Fruit fly (Drosophila melanogaster): ENCODE results near the gene Uxs.

The Uxs gene

dm6 chr3L:8153206-8153996 lies 27.3 kb upstream of the Uxs start (continued):
- TF ChIP-seq Gug (GFP tag; IDR thresholded peaks at IDR 0.05), result 0 out of 4 replicates have a peak, but pooled peaks have one; percentile 10
- no peak for TF ChIP-seq shn (GFP tag; optimal IDR thresholded peaks at IDR 0.05)
- no peak for TF ChIP-seq D19B (GFP tag; optimal IDR thresholded peaks at IDR 0.05)
- TF ChIP-seq emc (GFP tag; optimal IDR thresholded peaks at IDR 0.05), result no peak
- TF ChIP-seq slou (GFP tag; optimal IDR thresholded peaks at IDR 0.05), result no peak
- TF ChIP-seq CG13424 (tag; optimal IDR thresholded peaks at IDR 0.05), result peak; percentile 65
- TF ChIP-seq CG5180 (GFP tag; optimal IDR thresholded peaks at IDR 0.05), result peak; percentile 49
- TF ChIP-seq CG17361 (GFP tag; IDR thresholded peaks at IDR 0.05), result 0 out of 3 replicates have a peak, but pooled peaks have one; percentile 29
- no peak for TF ChIP-seq CkIIα-i1 (GFP tag; IDR thresholded peaks at IDR 0.05)
- TF ChIP-seq caup (GFP tag; optimal IDR thresholded peaks at IDR 0.05; ENCODE audit: severe bottlenecking), result no peak
- TF ChIP-seq CG18476 (GFP tag; optimal IDR thresholded peaks at IDR 0.05), result peak; percentile 23
- peak; percentile 30 for TF ChIP-seq CG12219 (GFP tag; optimal IDR thresholded peaks at IDR 0.05)
- peak; percentile 42 for TF ChIP-seq CG8944 (GFP tag; optimal IDR thresholded peaks at IDR 0.05)
- TF ChIP-seq mam (GFP tag; optimal IDR thresholded peaks at IDR 0.05), result peak; percentile 18
- no peak for TF ChIP-seq CG3726 (GFP tag; IDR thresholded peaks at IDR 0.05)
- peak; percentile 23 for TF ChIP-seq Dad (GFP tag; optimal IDR thresholded peaks at IDR 0.05)
- TF ChIP-seq Lpt (GFP tag; optimal IDR thresholded peaks at IDR 0.05), result no peak
- TF ChIP-seq dpn (GFP tag; optimal IDR thresholded peaks at IDR 0.05), result peak; percentile 36 to 51
- peak in 1 of 2 experiments; percentile 3 for TF ChIP-seq crp (GFP tag; optimal IDR thresholded peaks at IDR 0.05)
- TF ChIP-seq CG34224 (GFP tag; IDR thresholded peaks at IDR 0.05; ENCODE audit: partially characterized antibody), result no peak
- peak; percentile 8 for TF ChIP-seq Lhr (GFP tag; optimal IDR thresholded peaks at IDR 0.05)
- peak; percentile 63 for TF ChIP-seq CG17328 (GFP tag; IDR thresholded peaks at IDR 0.05)
- 0 out of 2 replicates have a peak, but pooled peaks have one; percentile 23 for TF ChIP-seq danr (GFP tag; IDR thresholded peaks at IDR 0.05)
- peak; percentile 65 for TF ChIP-seq Blimp-1 (GFP tag; optimal IDR thresholded peaks at IDR 0.05)
- TF ChIP-seq amos (GFP tag; IDR thresholded peaks at IDR 0.05; ENCODE audit: partially characterized antibody), result no peak
- no peak for TF ChIP-seq CG16815 (GFP tag; optimal IDR thresholded peaks at IDR 0.05)
- no peak for TF ChIP-seq CG8359 (GFP tag; optimal IDR thresholded peaks at IDR 0.05; ENCODE audit: borderline replicate concordance)
- TF ChIP-seq CG9932 (GFP tag; IDR thresholded peaks at IDR 0.05), result peak; percentile 30; the same call in 1 of the 2 replicates
- TF ChIP-seq CG12659 (GFP tag; optimal IDR thresholded peaks at IDR 0.05), result peak; percentile 58
- peak; percentile 26 for TF ChIP-seq Camta (GFP tag; optimal IDR thresholded peaks at IDR 0.05)
- TF ChIP-seq Side (GFP tag; optimal IDR thresholded peaks at IDR 0.05), result peak; percentile 26
- peak; percentile 58 for TF ChIP-seq tin (GFP tag; optimal IDR thresholded peaks at IDR 0.05)
- TF ChIP-seq CG14860 (GFP tag; IDR thresholded peaks at IDR 0.05; ENCODE audit: partially characterized antibody), result no peak
- peak; percentile 15 for TF ChIP-seq org-1 (GFP tag; optimal IDR thresholded peaks at IDR 0.05)
- TF ChIP-seq CG17829 (tag; optimal IDR thresholded peaks at IDR 0.05), result no peak
- TF ChIP-seq CG8924 (tag; optimal IDR thresholded peaks at IDR 0.05), result peak; percentile 38
- no peak for TF ChIP-seq pho (GFP tag; optimal IDR thresholded peaks at IDR 0.05)
- TF ChIP-seq ara (GFP tag; IDR thresholded peaks at IDR 0.05), result peak; percentile 29; the same call in 1 of the 2 replicates
- no peak for TF ChIP-seq CG31224 (GFP tag; IDR thresholded peaks at IDR 0.05)
- peak; percentile 22 for TF ChIP-seq CG3281 (GFP tag; optimal IDR thresholded peaks at IDR 0.05)
- TF ChIP-seq CG2678 (tag; optimal IDR thresholded peaks at IDR 0.05), result peak; percentile 67
- TF ChIP-seq CG43689 (GFP tag; IDR thresholded peaks at IDR 0.05), result no peak; the same call in 1 of the 2 replicates
- TF ChIP-seq pum (GFP tag; optimal IDR thresholded peaks at IDR 0.05), result peak; percentile 54
- peak; percentile 63 for TF ChIP-seq CG1603 (tag; optimal IDR thresholded peaks at IDR 0.05)
- TF ChIP-seq HmgZ (tag; optimal IDR thresholded peaks at IDR 0.05), result no peak
- no peak for TF ChIP-seq Jarid2 (GFP tag; optimal IDR thresholded peaks at IDR 0.05)
- peak; percentile 41 for TF ChIP-seq Meics (GFP tag; optimal IDR thresholded peaks at IDR 0.05)
- TF ChIP-seq CG8478 (optimal IDR thresholded peaks at IDR 0.05), result no peak

Data from whole organism, embryonic.